Worm (Caenorhabditis elegans) whole organism, L4 larva: ENCODE measurements around the gene let-4.

ENCODE experiments used
- F37D6.2 ChIP-seq: sonication (generic microtip); optimal IDR thresholded peaks from 2 replicates; lab custom pipeline; 2016; ENCODE audit warnings: mild to moderate bottlenecking, missing genetic modification characterization, missing compliant biosample characterization
- aha-1 ChIP-seq: fragments of 150-350 bp; peaks from one replicate; lab custom pipeline; 2014; ENCODE audit warnings: missing biosample characterization, missing genetic modification characterization
- ceh-20 ChIP-seq: fragments of 200-800 bp; sonication (Bioruptor generic); IDR thresholded peaks from 2 replicates; pipeline ENCODE4 v1.3.6; 2022; ENCODE audit warnings: missing genetic modification reagents, missing genetic modification characterization, missing compliant biosample characterization
- ces-1 ChIP-seq: fragments of 150-350 bp; sonication (generic microtip); optimal IDR thresholded peaks from 4 replicates; lab custom pipeline; 2014; ENCODE audit warnings: missing biosample characterization, missing genetic modification reagents, missing genetic modification characterization
- ctbp-1 ChIP-seq: fragments of 200-800 bp; sonication (Bioruptor generic); IDR thresholded peaks from 2 replicates; pipeline ENCODE4 v1.3.6; 2022; ENCODE audit warnings: missing genetic modification reagents, missing genetic modification characterization, missing compliant biosample characterization
- daf-12 ChIP-seq: fragments of 150-350 bp; optimal IDR thresholded peaks from 2 replicates; lab custom pipeline; 2014; ENCODE audit warnings: missing biosample characterization, missing genetic modification reagents, missing genetic modification characterization
- daf-16 ChIP-seq, 3 experiments: sonication (generic microtip); optimal IDR thresholded peaks; 2 replicates each; lab custom pipeline; 2016 to 2017; ENCODE audit warnings: missing genetic modification characterization in 3 of 3, missing genetic modification reagents in 3 of 3, mild to moderate bottlenecking in 2 of 3, missing compliant biosample characterization in 2 of 3, missing biosample characterization in 1 of 3, moderate library complexity in 1 of 3
- dmd-6 ChIP-seq: fragments of 200-800 bp; sonication (Bioruptor generic); IDR thresholded peaks from 2 replicates; pipeline ENCODE4 v1.3.6; 2022; ENCODE audit warnings: missing genetic modification reagents, missing genetic modification characterization, missing compliant biosample characterization
- dve-1 ChIP-seq: sonication (generic microtip); optimal IDR thresholded peaks from 2 replicates; lab custom pipeline; 2017; ENCODE audit warnings: antibody characterized with exemption, mild to moderate bottlenecking, missing genetic modification characterization, missing compliant biosample characterization; ENCODE audit not compliant: insufficient read depth
- egl-43 ChIP-seq: fragments of 200-800 bp; sonication (Bioruptor generic); IDR thresholded peaks from 2 replicates; pipeline ENCODE4 v1.3.6; 2022; ENCODE audit warnings: missing genetic modification reagents, missing genetic modification characterization, missing compliant biosample characterization
- fkh-10 ChIP-seq: fragments of 150-350 bp; optimal IDR thresholded peaks from 2 replicates; lab custom pipeline; 2014; ENCODE audit warnings: missing biosample characterization, missing genetic modification reagents, missing genetic modification characterization
- hif-1 ChIP-seq, 2 experiments: sonication (generic microtip); optimal IDR thresholded peaks; 2 replicates each; lab custom pipeline; 2016 to 2017; ENCODE audit warnings: missing compliant biosample characterization in 2 of 2, missing genetic modification characterization in 2 of 2, missing genetic modification reagents in 2 of 2, missing genotype in 2 of 2, mild to moderate bottlenecking in 1 of 2
- hlh-11 ChIP-seq: fragments of 200-800 bp; sonication (Bioruptor generic); optimal IDR thresholded peaks from 2 replicates; lab custom pipeline; 2018; ENCODE audit warnings: mild to moderate bottlenecking, missing genetic modification characterization, missing compliant biosample characterization
- hlh-30 ChIP-seq: sonication (generic microtip); optimal IDR thresholded peaks from 2 replicates; lab custom pipeline; 2017; ENCODE audit warnings: antibody characterized with exemption, mild to moderate bottlenecking, missing genetic modification characterization, missing compliant biosample characterization; ENCODE audit not compliant: insufficient read depth
- hmg-1.1 ChIP-seq: fragments of 200-800 bp; sonication (Bioruptor generic); IDR thresholded peaks from 2 replicates; pipeline ENCODE4 v1.3.6; 2022; ENCODE audit warnings: missing genetic modification reagents, missing genetic modification characterization, missing compliant biosample characterization
- jun-1 ChIP-seq: fragments of 150-350 bp; optimal IDR thresholded peaks from 2 replicates; lab custom pipeline; 2014; ENCODE audit warnings: missing biosample characterization, missing genetic modification reagents, missing genetic modification characterization
- lin-13 ChIP-seq: fragments of 150-350 bp; optimal IDR thresholded peaks from 2 replicates; lab custom pipeline; 2014; ENCODE audit warnings: missing biosample characterization, missing genetic modification reagents, missing genetic modification characterization
- lsy-2 ChIP-seq, 2 experiments: fragments of 150-350 bp in 1 of 2; sonication (generic microtip) in 1 of 2; optimal IDR thresholded peaks; 2 replicates each; lab custom pipeline; 2014 to 2017; ENCODE audit warnings: missing biosample characterization in 2 of 2, missing genetic modification characterization in 2 of 2
- madf-9 ChIP-seq: fragments of 200-800 bp; sonication (Bioruptor generic); conservative IDR thresholded peaks from 2 replicates; pipeline ENCODE4 v1.3.6; 2022; ENCODE audit warnings: missing genetic modification reagents, missing genetic modification characterization, missing compliant biosample characterization
- mdl-1 ChIP-seq, 2 experiments: fragments of 150-350 bp in 1 of 2; sonication (generic microtip) in 1 of 2; optimal IDR thresholded peaks; 2 replicates each; lab custom pipeline; 2014 to 2017; ENCODE audit warnings: missing biosample characterization in 2 of 2, missing genetic modification characterization in 2 of 2
- mdt-29 ChIP-seq: fragments of 200-800 bp; sonication (Bioruptor generic); IDR thresholded peaks from 2 replicates; pipeline ENCODE4 v1.3.6; 2022; ENCODE audit warnings: missing genetic modification reagents, missing genetic modification characterization, missing compliant biosample characterization
- mep-1 ChIP-seq: fragments of 150-350 bp; sonication (generic microtip); optimal IDR thresholded peaks from 3 replicates; lab custom pipeline; 2014; ENCODE audit warnings: missing biosample characterization, missing genetic modification characterization
- mes-2 ChIP-seq: sonication (generic microtip); optimal IDR thresholded peaks from 2 replicates; lab custom pipeline; 2016; ENCODE audit warnings: missing genotype, mild to moderate bottlenecking, missing genetic modification characterization, missing compliant biosample characterization; ENCODE audit not compliant: poor library complexity, severe bottlenecking
- mxl-2 ChIP-seq: fragments of 200-800 bp; sonication (Bioruptor generic); conservative IDR thresholded peaks from 2 replicates; pipeline ENCODE4 v1.3.6; 2022; ENCODE audit warnings: missing genetic modification reagents, missing genetic modification characterization, missing compliant biosample characterization
- mxl-3 ChIP-seq: fragments of 200-800 bp; sonication (Bioruptor generic); optimal IDR thresholded peaks from 2 replicates; lab custom pipeline; 2018; ENCODE audit warnings: mild to moderate bottlenecking, missing genetic modification characterization, missing compliant biosample characterization
- nhr-11 ChIP-seq: fragments of 150-350 bp; optimal IDR thresholded peaks from 2 replicates; lab custom pipeline; 2014; ENCODE audit warnings: missing biosample characterization, missing genetic modification characterization
- nhr-28 ChIP-seq: fragments of 150-350 bp; optimal IDR thresholded peaks from 2 replicates; lab custom pipeline; 2014; ENCODE audit warnings: missing biosample characterization, missing genetic modification characterization
- nhr-42 ChIP-seq: fragments of 200-800 bp; sonication (Bioruptor generic); IDR thresholded peaks from 2 replicates; pipeline ENCODE4 v1.3.6; 2022; ENCODE audit warnings: missing genetic modification characterization, missing compliant biosample characterization
- nhr-48 ChIP-seq: sonication (generic microtip); optimal IDR thresholded peaks from 2 replicates; lab custom pipeline; 2016; ENCODE audit warnings: mild to moderate bottlenecking, missing genetic modification characterization, missing compliant biosample characterization
- nhr-6 ChIP-seq: fragments of 150-350 bp; optimal IDR thresholded peaks from 2 replicates; lab custom pipeline; 2014; ENCODE audit warnings: missing biosample characterization, missing genetic modification characterization
- nhr-77 ChIP-seq: fragments of 150-350 bp; optimal IDR thresholded peaks from 2 replicates; lab custom pipeline; 2014; ENCODE audit warnings: missing biosample characterization, missing genetic modification characterization
- pha-4 ChIP-seq, 2 experiments: fragments of 150-350 bp in 1 of 2; fragments of 200-800 bp in 1 of 2; sonication (Bioruptor generic) in 1 of 2; IDR thresholded peaks in 1 of 2; optimal IDR thresholded peaks in 1 of 2; 2 replicates each; pipeline versions ENCODE4 v1.3.6 to Lab custom; 2014 to 2022; ENCODE audit warnings: missing genetic modification characterization in 2 of 2, missing genetic modification reagents in 2 of 2, missing biosample characterization in 1 of 2, missing compliant biosample characterization in 1 of 2
- saeg-2 ChIP-seq: fragments of 200-800 bp; sonication (Bioruptor generic); IDR thresholded peaks from 2 replicates; pipeline ENCODE4 v1.3.6; 2022; ENCODE audit warnings: missing genetic modification reagents, missing genetic modification characterization, missing compliant biosample characterization
- set-16 ChIP-seq: fragments of 200-800 bp; sonication (Bioruptor generic); IDR thresholded peaks from 2 replicates; pipeline ENCODE4 v1.3.6; 2022; ENCODE audit warnings: missing genetic modification reagents, missing genetic modification characterization, missing compliant biosample characterization
- snpc-1.2 ChIP-seq: fragments of 200-800 bp; sonication (Bioruptor generic); IDR thresholded peaks from 2 replicates; pipeline ENCODE4 v1.3.6; 2022; ENCODE audit warnings: missing genetic modification reagents, missing genetic modification characterization, missing compliant biosample characterization
- tra-1 ChIP-seq: fragments of 200-800 bp; sonication (Bioruptor generic); IDR thresholded peaks from 2 replicates; pipeline ENCODE4 v1.3.6; 2022; ENCODE audit warnings: missing genetic modification reagents, missing genetic modification characterization, missing compliant biosample characterization
- unc-130 ChIP-seq: sonication (generic microtip); optimal IDR thresholded peaks from 2 replicates; lab custom pipeline; 2016; ENCODE audit warnings: missing genetic modification reagents, missing genetic modification characterization, missing compliant biosample characterization
- unc-62 ChIP-seq, 3 experiments: fragments of 150-350 bp in 1 of 3; sonication (generic microtip); optimal IDR thresholded peaks in 2 of 3; peaks in 1 of 3; 1 replicate in 1 of 3; 2 replicates in 2 of 3; lab custom pipeline; 2014 to 2017; ENCODE audit warnings: missing biosample characterization in 3 of 3, missing genetic modification characterization in 3 of 3, missing genetic modification reagents in 3 of 3, missing genotype in 1 of 3
- zip-11 ChIP-seq: fragments of 200-800 bp; sonication (Bioruptor generic); IDR thresholded peaks from 2 replicates; pipeline ENCODE4 v1.3.6; 2022; ENCODE audit warnings: missing genetic modification characterization, missing compliant biosample characterization

let-4 gene

ce11 chrX:14562286-14563086 lies 15.2 kb upstream of the let-4 start:
- TF ChIP-seq nhr-28 (tag; lab: Kevin White, UChicago) (peak; percentile 91), jun-1 (tag; lab: Kevin White, UChicago) (no peak), unc-130 (GFP tag; lab: Kevin White, UChicago) (no peak), dmd-6 (GFP tag; lab: Robert Waterston, UW) (peak; percentile 82), nhr-77 (tag; lab: Kevin White, UChicago) (peak; percentile 61), zip-11 (GFP tag; lab: Robert Waterston, UW) (no peak), nhr-48 (tag; lab: Kevin White, UChicago) (peak; percentile 90), mxl-2 (GFP tag; lab: Robert Waterston, UW) (peak; percentile 36; the same call in 1 of the 2 replicates), snpc-1.2 (GFP tag; lab: Robert Waterston, UW) (no peak), daf-12 (tag; lab: Kevin White, UChicago) (no peak), ctbp-1 (GFP tag; lab: Robert Waterston, UW) (peak; percentile 89), mxl-3 (GFP tag; lab: Kevin White, UChicago) (no peak), nhr-42 (no peak), aha-1 (tag; lab: Kevin White, UChicago) (peak; percentile 98), lsy-2 (tag; optimal IDR thresholded peaks at IDR 0.05; lab: Kevin White, UChicago) (peak in 1 of 2 experiments; percentile 77), unc-62 (GFP tag; optimal IDR thresholded peaks at IDR 0.05 in 1 of 2; lab: Kevin White, UChicago) (peak in 1 of 2 experiments; percentile 23), unc-62 (tag; optimal IDR thresholded peaks at IDR 0.05; lab: Kevin White, UChicago) (no peak), lin-13 (peak; percentile 58), ces-1 (no peak), saeg-2 (0 out of 2 replicates have a peak, but pooled peaks have one; percentile 31), hmg-1.1 (no peak), mep-1 (peak; percentile 25), F37D6.2 (tag; lab: Kevin White, UChicago) (peak; percentile 77), tra-1 (GFP tag; lab: Robert Waterston, UW) (0 out of 2 replicates have a peak, but pooled peaks have one; percentile 52), ceh-20 (GFP tag; lab: Robert Waterston, UW) (peak; percentile 43; the same call in 1 of the 2 replicates), hlh-30 (tag; lab: Kevin White, UChicago) (peak; percentile 78), mes-2 (tag; lab: Kevin White, UChicago) (peak; percentile 7), set-16 (GFP tag; lab: Robert Waterston, UW) (no peak), egl-43 (peak; percentile 66; the same call in 1 of the 2 replicates), nhr-6 (tag; lab: Kevin White, UChicago) (peak; percentile 7), daf-16 (GFP tag; optimal IDR thresholded peaks at IDR 0.05; lab: Kevin White, UChicago) (peak in 1 of 2 experiments; percentile 36), daf-16 (tag; optimal IDR thresholded peaks at IDR 0.05; lab: Kevin White, UChicago) (peak; percentile 28), hlh-11 (tag; lab: Kevin White, UChicago) (peak; percentile 39), mdl-1 (tag; optimal IDR thresholded peaks at IDR 0.05; lab: Kevin White, UChicago) (peak in 1 of 2 experiments; percentile 30), madf-9 (GFP tag; lab: Robert Waterston, UW) (no peak), dve-1 (peak; percentile 54), nhr-11 (tag; lab: Kevin White, UChicago) (peak; percentile 97), hif-1 (tag; optimal IDR thresholded peaks at IDR 0.05; lab: Kevin White, UChicago) (peak in 1 of 2 experiments; percentile 82), fkh-10 (GFP tag; lab: Kevin White, UChicago) (peak; percentile 9), mdt-29 (GFP tag; lab: Robert Waterston, UW) (peak; percentile 30; the same call in 1 of the 2 replicates), pha-4 (GFP tag; IDR thresholded peaks at IDR 0.05; lab: Robert Waterston, UW) (peak; percentile 34; the same call in 1 of the 2 replicates), pha-4 (tag; optimal IDR thresholded peaks at IDR 0.05; lab: Kevin White, UChicago) (no peak)
- TF ChIP-seq, all 104 proteins: peak for 28
